Worm (Caenorhabditis elegans) whole organism, mixed stage, embryonic: ENCODE measurements around the gene R04B5.11.

ENCODE experiments used
- M03D4.4 ChIP-seq: sonication (generic microtip); optimal IDR thresholded peaks from 2 replicates; lab custom pipeline; 2017; ENCODE audit warnings: mild to moderate bottlenecking, missing genetic modification characterization, missing compliant biosample characterization
- cnd-1 ChIP-seq: fragments of 200-800 bp; sonication (Bioruptor generic); optimal IDR thresholded peaks from 2 replicates; lab custom pipeline; 2018; ENCODE audit warnings: mild to moderate bottlenecking, missing genetic modification characterization, missing compliant biosample characterization
- ham-2 ChIP-seq: fragments of 200-800 bp; sonication (Bioruptor generic); optimal IDR thresholded peaks from 2 replicates; lab custom pipeline; 2018; ENCODE audit warnings: mild to moderate bottlenecking, missing genetic modification characterization, missing compliant biosample characterization
- snpc-4 ChIP-seq: fragments of 150-350 bp; optimal IDR thresholded peaks from 2 replicates; lab custom pipeline; 2014; ENCODE audit warnings: missing biosample characterization, missing genetic modification characterization
- unc-120 ChIP-seq: sonication (generic microtip); optimal IDR thresholded peaks from 2 replicates; lab custom pipeline; 2017; ENCODE audit warnings: missing genetic modification characterization, missing compliant biosample characterization; ENCODE audit not compliant: poor library complexity, severe bottlenecking
- unc-62 ChIP-seq: fragments of 150-350 bp; optimal IDR thresholded peaks from 2 replicates; lab custom pipeline; 2014; ENCODE audit warnings: missing biosample characterization, missing genetic modification reagents, missing genetic modification characterization

- TF ChIP-seq M03D4.4 (tag; lab: Kevin White, UChicago): no peak
- no peak for TF ChIP-seq ham-2 (GFP tag; lab: Kevin White, UChicago)
- no peak for TF ChIP-seq snpc-4
- no peak for TF ChIP-seq unc-120 (tag; lab: Kevin White, UChicago)
- TF ChIP-seq cnd-1 (tag; lab: Kevin White, UChicago): no peak
- no peak for TF ChIP-seq unc-62 (GFP tag; lab: Kevin White, UChicago)
These were observed 49.6 kb downstream of the R04B5.11 start for ce11 chrV:10041484-10041883.
